Worm (Caenorhabditis elegans) whole organism, L4 larva: ENCODE measurements around the gene K09B11.4.

Experiments
- R02D3.7 ChIP-seq: fragments of 150-350 bp; sonication (generic microtip); optimal IDR thresholded peaks from 3 replicates; lab custom pipeline; 2014; ENCODE audit warnings: missing biosample characterization, missing genetic modification characterization
- ceh-28 ChIP-seq: fragments of 150-350 bp; optimal IDR thresholded peaks from 2 replicates; lab custom pipeline; 2014; ENCODE audit warnings: missing biosample characterization, missing genetic modification reagents, missing genetic modification characterization
- dmd-6 ChIP-seq: fragments of 200-800 bp; sonication (Bioruptor generic); IDR thresholded peaks from 2 replicates; pipeline ENCODE4 v1.3.6; 2022; ENCODE audit warnings: missing genetic modification reagents, missing genetic modification characterization, missing compliant biosample characterization
- unc-130 ChIP-seq: sonication (generic microtip); optimal IDR thresholded peaks from 2 replicates; lab custom pipeline; 2016; ENCODE audit warnings: missing genetic modification reagents, missing genetic modification characterization, missing compliant biosample characterization

- TF ChIP-seq dmd-6 (GFP tag; lab: Robert Waterston, UW) (no peak), R02D3.7 (tag; lab: Kevin White, UChicago) (no peak), ceh-28 (tag; lab: Kevin White, UChicago) (no peak), unc-130 (GFP tag; lab: Kevin White, UChicago) (no peak)
Measured at ce11 chrIV:13398728-13399127, 30.6 kb upstream of the K09B11.4 start, which contains the start of gene Y62E10A.13.
